Worm (Caenorhabditis elegans) whole organism, L1 larva: ENCODE data around the gene klp-12.

Experiments used
- dsc-1 ChIP-seq: sonication (generic microtip); optimal IDR thresholded peaks from 2 replicates; lab custom pipeline; 2016; ENCODE audit warnings: mild to moderate bottlenecking, missing genetic modification characterization, missing compliant biosample characterization
- efl-1 ChIP-seq, 4 experiments: fragments of 150-350 bp; optimal IDR thresholded peaks in 3 of 4; peaks in 1 of 4; 1 replicate in 1 of 4; 2 replicates in 3 of 4; lab custom pipeline; 2014; ENCODE audit warnings: missing biosample characterization in 2 of 4, missing genetic modification characterization in 2 of 4, missing genetic modification reagents in 2 of 4
- egl-27 ChIP-seq, 2 experiments: fragments of 150-350 bp in 1 of 2; sonication (generic microtip); optimal IDR thresholded peaks; 3 replicates each; lab custom pipeline; 2017 to 2018; ENCODE audit warnings: missing biosample characterization in 2 of 2, missing genetic modification characterization in 2 of 2, missing genetic modification reagents in 2 of 2
- fkh-10 ChIP-seq: sonication (generic microtip); optimal IDR thresholded peaks from 2 replicates; lab custom pipeline; 2017; ENCODE audit warnings: missing biosample characterization, missing genetic modification reagents, missing genetic modification characterization
- fkh-8 ChIP-seq: sonication (generic microtip); optimal IDR thresholded peaks from 2 replicates; lab custom pipeline; 2016; ENCODE audit warnings: mild to moderate bottlenecking, missing genetic modification characterization, missing compliant biosample characterization
- isw-1 ChIP-seq: fragments of 200-800 bp; sonication (Bioruptor generic); IDR thresholded peaks from 2 replicates; pipeline ENCODE4 v1.3.6; 2022; ENCODE audit warnings: missing genetic modification characterization, missing compliant biosample characterization
- lin-13 ChIP-seq: fragments of 150-350 bp; optimal IDR thresholded peaks from 2 replicates; lab custom pipeline; 2014; ENCODE audit warnings: missing biosample characterization, missing genetic modification reagents, missing genetic modification characterization
- mep-1 ChIP-seq: fragments of 150-350 bp; optimal IDR thresholded peaks from 2 replicates; lab custom pipeline; 2014; ENCODE audit warnings: missing biosample characterization, missing genetic modification characterization
- nhr-12 ChIP-seq: sonication (generic microtip); optimal IDR thresholded peaks from 2 replicates; lab custom pipeline; 2017; ENCODE audit warnings: missing biosample characterization, missing genetic modification characterization
- nhr-28 ChIP-seq: fragments of 150-350 bp; optimal IDR thresholded peaks from 2 replicates; lab custom pipeline; 2014; ENCODE audit warnings: missing biosample characterization, missing genetic modification characterization
- ztf-11 ChIP-seq, 2 experiments: sonication (generic microtip); optimal IDR thresholded peaks; 2 replicates each; lab custom pipeline; 2016 to 2017; ENCODE audit warnings: missing genetic modification characterization in 2 of 2, missing biosample characterization in 1 of 2, missing compliant biosample characterization in 1 of 2

DNA sequence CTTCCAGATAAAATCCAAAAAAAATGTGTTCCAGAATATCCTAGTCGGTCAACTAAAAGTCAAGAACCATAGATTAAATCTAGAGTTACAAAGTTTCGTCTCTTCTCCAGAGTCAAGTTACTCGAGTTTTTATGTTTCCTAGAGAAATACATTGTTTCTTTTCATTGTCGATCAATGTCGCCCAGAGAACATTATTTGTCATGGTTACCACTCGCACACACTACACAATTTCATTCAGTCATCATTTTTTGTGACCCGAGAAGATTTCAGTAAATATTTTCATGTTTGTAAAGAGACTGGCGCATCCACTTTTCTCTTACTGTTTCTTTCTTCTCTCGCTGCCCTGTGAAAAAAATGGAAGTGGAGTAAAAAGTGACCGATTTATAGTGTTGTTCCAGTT lies 43.0 kb downstream of the klp-12 start:
- TF ChIP-seq lin-13 (no peak), isw-1 (GFP tag; lab: Robert Waterston, UW) (no peak), nhr-12 (no peak), efl-1 (optimal IDR thresholded peaks at IDR 0.05; lab: Kevin White, UChicago) (no peak), efl-1 (GFP tag; optimal IDR thresholded peaks at IDR 0.05 in 1 of 2; lab: Kevin White, UChicago) (no peak), mep-1 (tag; lab: Kevin White, UChicago) (no peak), nhr-28 (tag; lab: Kevin White, UChicago) (no peak), dsc-1 (tag; lab: Kevin White, UChicago) (no peak), fkh-10 (no peak), egl-27 (tag; optimal IDR thresholded peaks at IDR 0.05; lab: Kevin White, UChicago) (no peak), ztf-11 (tag; optimal IDR thresholded peaks at IDR 0.05; lab: Kevin White, UChicago) (no peak), fkh-8 (tag; lab: Kevin White, UChicago) (no peak)
